Fruit fly (Drosophila melanogaster): ENCODE measurements around the gene Fit1.

DNA sequence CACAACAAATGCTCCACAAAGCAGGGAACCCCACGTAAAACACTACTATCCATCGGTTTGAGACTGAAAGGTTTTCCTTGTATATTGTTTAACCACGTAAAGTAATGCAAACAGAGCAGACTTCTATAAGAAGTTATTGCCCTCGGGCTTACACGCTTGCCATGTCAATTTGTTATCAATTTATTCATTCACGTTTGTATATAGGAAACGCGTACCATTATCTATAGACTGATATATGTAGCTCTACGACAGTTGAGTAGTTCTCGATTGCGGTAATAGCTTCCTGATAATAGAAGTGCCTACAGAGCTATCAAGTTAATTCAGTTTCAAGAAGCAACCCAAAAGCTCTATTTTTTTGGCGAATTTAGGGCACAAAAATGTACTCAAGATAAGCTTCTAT is 4.2 kb upstream of the Fit1 start:
- TF ChIP-seq Mnt (GFP tag; optimal IDR thresholded peaks at IDR 0.05) (no peak), ovo (GFP tag; optimal IDR thresholded peaks at IDR 0.05) (no peak), kay (GFP tag; ENCODE audit: borderline replicate concordance) (no peak), CG12768 (GFP tag; optimal IDR thresholded peaks at IDR 0.05) (no peak), CG33017 (tag; optimal IDR thresholded peaks at IDR 0.05) (no peak), CG7101 (tag; optimal IDR thresholded peaks at IDR 0.05) (no peak), Crg-1 (GFP tag; optimal IDR thresholded peaks at IDR 0.05) (no peak)
